Fruit fly (Drosophila melanogaster) S2 (cell line): ENCODE results near the gene CG14125.

ENCODE experiments used
- CG8478 ChIP-seq: fragments of >200 bp; optimal IDR thresholded peaks from 2 replicates; lab custom pipeline; 2018
- CTCF ChIP-seq, 2 experiments: fragments of >200 bp; optimal IDR thresholded peaks; 2 replicates each; lab custom pipeline; 2018

DNA sequence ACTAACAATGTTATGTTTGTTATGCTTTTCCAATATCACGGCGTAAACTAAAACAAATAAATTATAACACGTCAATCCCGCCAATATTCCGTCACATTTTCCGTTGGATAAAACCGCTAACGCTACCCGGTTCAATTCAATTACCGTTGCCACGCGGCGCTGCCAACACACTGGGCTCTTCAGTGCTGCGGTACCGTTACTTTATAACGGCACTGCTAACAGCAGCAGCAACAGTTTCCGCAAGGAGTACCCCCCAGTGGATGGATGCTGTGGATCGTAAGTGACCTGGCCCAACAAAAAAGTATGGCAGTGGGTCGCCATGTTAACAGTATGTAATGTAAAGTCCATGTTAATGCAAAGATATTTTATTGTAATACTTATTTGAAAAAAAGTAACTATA lies 36.0 kb upstream of the CG14125 start, which contains the start of gene CG44837:
- TF ChIP-seq CG8478 (lab: Kevin White, UChicago) (no peak), CTCF (optimal IDR thresholded peaks at IDR 0.05; lab: Kevin White, UChicago) (no peak)
